Worm (Caenorhabditis elegans): ENCODE data around the gene pfd-4.
A peak's percentile ranks its signal among the peaks of the same experiment; 100 is the strongest.

pfd-4 gene

ce11 chrIV:11340735-11341443 is 25.9 kb downstream of the pfd-4 start:
- TF ChIP-seq rcor-1 (GFP tag; IDR thresholded peaks at IDR 0.05) (peak; percentile 37; the same call in 1 of the 2 replicates), let-607 (tag; optimal IDR thresholded peaks at IDR 0.05) (no peak), ets-4 (GFP tag; optimal IDR thresholded peaks at IDR 0.05) (no peak), nfyb-1 (GFP tag; IDR thresholded peaks at IDR 0.05) (peak; percentile 78), mcd-1 (GFP tag; IDR thresholded peaks at IDR 0.05) (0 out of 2 replicates have a peak, but pooled peaks have one; percentile 34), ztf-3 (GFP tag; optimal IDR thresholded peaks at IDR 0.05) (no peak), hmg-20 (GFP tag; IDR thresholded peaks at IDR 0.05) (0 out of 2 replicates have a peak, but pooled peaks have one; percentile 2), ccch-3 (GFP tag; optimal IDR thresholded peaks at IDR 0.05) (no peak), ama-1 (optimal IDR thresholded peaks at IDR 0.05) (no peak), ama-1 (GFP tag; optimal IDR thresholded peaks at IDR 0.05) (no peak), lir-1 (GFP tag; conservative IDR thresholded peaks at IDR 0.05) (no peak), F37B4.10 (GFP tag; IDR thresholded peaks at IDR 0.05) (0 out of 2 replicates have a peak, but pooled peaks have one; percentile 13), B0019.2 (GFP tag; conservative IDR thresholded peaks at IDR 0.05) (peak; percentile 49; the same call in 1 of the 2 replicates), unc-62 (GFP tag; optimal IDR thresholded peaks at IDR 0.05) (no peak), D2030.7 (GFP tag; IDR thresholded peaks at IDR 0.05) (peak; percentile 51), tbp1 (GFP tag; optimal IDR thresholded peaks at IDR 0.05) (peak; percentile 7), T07F8.4 (tag; optimal IDR thresholded peaks at IDR 0.05) (no peak), madf-3 (GFP tag; IDR thresholded peaks at IDR 0.05) (0 out of 2 replicates have a peak, but pooled peaks have one; percentile 6), madf-6 (GFP tag; IDR thresholded peaks at IDR 0.05) (peak; percentile 71), lin-26 (GFP tag; IDR thresholded peaks at IDR 0.05) (peak; percentile 92), F52B5.7 (tag; optimal IDR thresholded peaks at IDR 0.05) (no peak), dox-1 (GFP tag; IDR thresholded peaks at IDR 0.05) (peak; percentile 81), nhr-90 (tag; optimal IDR thresholded peaks at IDR 0.05) (no peak), mxl-1 (tag; optimal IDR thresholded peaks at IDR 0.05) (no peak), lsl-1 (GFP tag; optimal IDR thresholded peaks at IDR 0.05) (peak; percentile 19), F49E8.2 (tag; optimal IDR thresholded peaks at IDR 0.05; ENCODE audit: insufficient read depth) (peak; percentile 60), ztf-18 (tag; optimal IDR thresholded peaks at IDR 0.05) (no peak), repo-1 (tag; optimal IDR thresholded peaks at IDR 0.05) (no peak), ceh-100 (GFP tag; IDR thresholded peaks at IDR 0.05) (peak; percentile 39; the same call in 1 of the 2 replicates), attf-3 (GFP tag; conservative IDR thresholded peaks at IDR 0.05) (no peak), bed-1 (GFP tag; IDR thresholded peaks at IDR 0.05) (no peak), F10E7.11 (tag; optimal IDR thresholded peaks at IDR 0.05) (no peak), ztf-25 (GFP tag; IDR thresholded peaks at IDR 0.05) (no peak), hlh-12 (tag; optimal IDR thresholded peaks at IDR 0.05) (no peak), him-1 (tag; optimal IDR thresholded peaks at IDR 0.05) (peak; percentile 99), pbrm-1 (GFP tag; IDR thresholded peaks at IDR 0.05) (peak; percentile 50; the same call in 1 of the 2 replicates), K12H6.12 (tag; optimal IDR thresholded peaks at IDR 0.05) (no peak), unc-130 (GFP tag; optimal IDR thresholded peaks at IDR 0.05) (no peak), Y95B8A.8 (GFP tag; IDR thresholded peaks at IDR 0.05) (peak; percentile 82; the same call in 1 of the 2 replicates), hsf-1 (GFP tag; IDR thresholded peaks at IDR 0.05) (peak; percentile 48; the same call in 1 of the 2 replicates), tlf-1 (GFP tag; optimal IDR thresholded peaks at IDR 0.05) (peak; percentile 7), Y53G8AR.9 (GFP tag; conservative IDR thresholded peaks at IDR 0.05) (peak; percentile 63), F39B2.1 (GFP tag; IDR thresholded peaks at IDR 0.05) (peak; percentile 90; the same call in 1 of the 2 replicates), snpc-1.3 (tag; optimal IDR thresholded peaks at IDR 0.05; ENCODE audit: insufficient read depth) (peak; percentile 65), Y79H2A.3 (GFP tag; conservative IDR thresholded peaks at IDR 0.05) (peak; percentile 83), snpc-3.4 (tag; optimal IDR thresholded peaks at IDR 0.05) (no peak), zim-3 (tag; optimal IDR thresholded peaks at IDR 0.05) (no peak)
